Fruit fly (Drosophila melanogaster) whole organism, wandering third instar larva: ENCODE results near the gene CG10730.

Experiments used
- Abd-B ChIP-seq: fragments of >200 bp; optimal IDR thresholded peaks from 2 replicates; lab custom pipeline; 2017; ENCODE audit warnings: missing biosample characterization, missing genetic modification characterization
- CG32264 ChIP-seq: fragments of 200-800 bp; sonication (Bioruptor generic); optimal IDR thresholded peaks from 2 replicates; lab custom pipeline; 2016; ENCODE audit warnings: missing biosample characterization, missing genetic modification characterization
- CG9705 ChIP-seq: fragments of 200-800 bp; sonication (Bioruptor generic); optimal IDR thresholded peaks from 2 replicates; lab custom pipeline; 2018; ENCODE audit warnings: missing biosample characterization, mild to moderate bottlenecking, missing genetic modification characterization
- CrebA ChIP-seq: fragments of 200-800 bp; sonication (Bioruptor generic); optimal IDR thresholded peaks from 2 replicates; lab custom pipeline; 2016; ENCODE audit warnings: missing biosample characterization, mild to moderate bottlenecking, missing genetic modification characterization, borderline replicate concordance
- Dfd ChIP-seq: fragments of >200 bp; optimal IDR thresholded peaks from 2 replicates; lab custom pipeline; 2017; ENCODE audit warnings: missing biosample characterization, missing genetic modification characterization
- Dif ChIP-seq: fragments of 200-275, 200-300 bp; sonication (Bioruptor generic); optimal IDR thresholded peaks from 2 replicates; lab custom pipeline; 2018; ENCODE audit warnings: missing biosample characterization, missing genetic modification characterization; ENCODE audit not compliant: partially characterized antibody
- GATAd ChIP-seq: sonication (Bioruptor generic); optimal IDR thresholded peaks from 2 replicates; lab custom pipeline; 2016; ENCODE audit warnings: missing biosample characterization, missing genetic modification characterization
- HLH106 ChIP-seq: fragments of 200-800 bp; optimal IDR thresholded peaks from 3 replicates; lab custom pipeline; 2019; ENCODE audit warnings: missing biosample characterization, mild to moderate bottlenecking, missing genetic modification characterization, moderate library complexity
- Hnf4 ChIP-seq: fragments of 200-800 bp; sonication (Bioruptor generic); optimal IDR thresholded peaks from 2 replicates; lab custom pipeline; 2016; ENCODE audit warnings: missing biosample characterization, mild to moderate bottlenecking, missing genetic modification characterization
- Hr78 ChIP-seq: fragments of >200 bp; optimal IDR thresholded peaks from 2 replicates; lab custom pipeline; 2017; ENCODE audit warnings: missing biosample characterization, missing genetic modification characterization
- Hr83 ChIP-seq: fragments of 200-300 bp; sonication (Bioruptor generic); optimal IDR thresholded peaks from 2 replicates; lab custom pipeline; 2016; ENCODE audit warnings: missing biosample characterization, mild to moderate bottlenecking, missing genetic modification characterization, moderate library complexity; ENCODE audit not compliant: poor library complexity, severe bottlenecking
- Jra ChIP-seq: sonication (Bioruptor generic); optimal IDR thresholded peaks from 2 replicates; lab custom pipeline; 2016; ENCODE audit warnings: missing biosample characterization, missing genetic modification characterization
- Mio ChIP-seq: sonication (Bioruptor generic); optimal IDR thresholded peaks from 2 replicates; lab custom pipeline; 2016; ENCODE audit warnings: missing biosample characterization, missing genetic modification characterization
- Myc ChIP-seq: fragments of >200 bp; optimal IDR thresholded peaks from 2 replicates; lab custom pipeline; 2017
- N ChIP-seq: fragments of >200 bp; optimal IDR thresholded peaks from 2 replicates; lab custom pipeline; 2018; ENCODE audit warnings: missing biosample characterization, missing external identifiers, missing genetic modification characterization
- OdsH ChIP-seq: fragments of 200-800 bp; sonication (Bioruptor generic); optimal IDR thresholded peaks from 2 replicates; lab custom pipeline; 2016; ENCODE audit warnings: missing biosample characterization, mild to moderate bottlenecking, missing genetic modification characterization
- Rel ChIP-seq, 2 experiments: fragments of 200-800 bp; sonication (Bioruptor generic) in 1 of 2; optimal IDR thresholded peaks; 2 replicates in 1 of 2; 3 replicates in 1 of 2; lab custom pipeline; 2016 to 2019; ENCODE audit warnings: mild to moderate bottlenecking in 2 of 2, missing biosample characterization in 2 of 2, missing genetic modification characterization in 2 of 2, moderate library complexity in 1 of 2
- Sp1 ChIP-seq: fragments of 200-800 bp; sonication (Bioruptor generic); optimal IDR thresholded peaks from 3 replicates; lab custom pipeline; 2019; ENCODE audit warnings: missing biosample characterization, mild to moderate bottlenecking, missing genetic modification characterization, moderate library complexity
- Vsx2 ChIP-seq: fragments of 200-300, 225-300 bp; sonication (Bioruptor generic); optimal IDR thresholded peaks from 2 replicates; lab custom pipeline; 2018; ENCODE audit warnings: missing biosample characterization, missing genetic modification characterization; ENCODE audit not compliant: partially characterized antibody
- br ChIP-seq: fragments of 200-800 bp; sonication (Bioruptor generic); optimal IDR thresholded peaks from 2 replicates; lab custom pipeline; 2016; ENCODE audit warnings: missing biosample characterization, missing genetic modification characterization
- brk ChIP-seq: fragments of 200-800 bp; sonication (Bioruptor generic); optimal IDR thresholded peaks from 2 replicates; lab custom pipeline; 2016; ENCODE audit warnings: missing biosample characterization, mild to moderate bottlenecking, missing genetic modification characterization
- dl ChIP-seq, 2 experiments: fragments of 175-275, 200-275 bp in 1 of 2; fragments of 200-275 bp in 1 of 2; sonication (Bioruptor generic); optimal IDR thresholded peaks; lab custom pipeline; 2018; ENCODE audit warnings: mild to moderate bottlenecking in 2 of 2, missing biosample characterization in 2 of 2, missing genetic modification characterization in 2 of 2, moderate library complexity in 2 of 2; ENCODE audit not compliant: partially characterized antibody in 2 of 2, insufficient read depth in 1 of 2
- dmrt93B ChIP-seq: fragments of 200-800 bp; sonication (Bioruptor generic); optimal IDR thresholded peaks from 2 replicates; lab custom pipeline; 2018; ENCODE audit warnings: missing biosample characterization, mild to moderate bottlenecking, missing genetic modification characterization
- dsf ChIP-seq: sonication (Bioruptor generic); optimal IDR thresholded peaks from 2 replicates; lab custom pipeline; 2016; ENCODE audit warnings: missing biosample characterization, missing genetic modification characterization, borderline replicate concordance
- ey ChIP-seq: fragments of 200-800 bp; sonication (Bioruptor generic); optimal IDR thresholded peaks from 2 replicates; lab custom pipeline; 2016; ENCODE audit warnings: missing biosample characterization, missing genetic modification characterization
- foxo ChIP-seq, 2 experiments: fragments of 200-800 bp; sonication (Bioruptor generic); optimal IDR thresholded peaks; 2 replicates in 1 of 2; 3 replicates in 1 of 2; lab custom pipeline; 2016 to 2017; ENCODE audit warnings: missing biosample characterization in 2 of 2, missing genetic modification characterization in 2 of 2
- fru ChIP-seq: fragments of 200-800 bp; sonication (Bioruptor generic); optimal IDR thresholded peaks from 3 replicates; lab custom pipeline; 2016; ENCODE audit warnings: missing biosample characterization, mild to moderate bottlenecking, missing genetic modification characterization
- h ChIP-seq: fragments of 200-800 bp; sonication (Bioruptor generic); optimal IDR thresholded peaks from 3 replicates; lab custom pipeline; 2016; ENCODE audit warnings: missing biosample characterization, mild to moderate bottlenecking, missing genetic modification characterization
- jim ChIP-seq: fragments of 175-275, 200-325 bp; sonication (Bioruptor generic); optimal IDR thresholded peaks from 2 replicates; lab custom pipeline; 2016; ENCODE audit warnings: missing biosample characterization, mild to moderate bottlenecking, missing genetic modification characterization
- lola ChIP-seq: fragments of >200 bp; optimal IDR thresholded peaks from 2 replicates; lab custom pipeline; 2017; ENCODE audit warnings: missing biosample characterization, missing genetic modification characterization
- pan ChIP-seq: fragments of >200 bp; optimal IDR thresholded peaks from 2 replicates; lab custom pipeline; 2017
- psq ChIP-seq: fragments of 200-800 bp; sonication (Bioruptor generic); optimal IDR thresholded peaks from 3 replicates; lab custom pipeline; 2017; ENCODE audit warnings: missing biosample characterization, mild to moderate bottlenecking, missing genetic modification characterization, moderate library complexity
- rgr ChIP-seq: fragments of 200-800 bp; sonication (Bioruptor generic); optimal IDR thresholded peaks from 3 replicates; lab custom pipeline; 2016; ENCODE audit warnings: missing biosample characterization, mild to moderate bottlenecking, missing genetic modification characterization
- sage ChIP-seq: fragments of 200-800 bp; sonication (Bioruptor generic); optimal IDR thresholded peaks from 2 replicates; lab custom pipeline; 2016; ENCODE audit warnings: missing biosample characterization, mild to moderate bottlenecking, missing genetic modification characterization
- sv ChIP-seq: fragments of 200-800 bp; sonication (Bioruptor generic); optimal IDR thresholded peaks from 3 replicates; lab custom pipeline; 2016; ENCODE audit warnings: missing biosample characterization, missing genetic modification characterization
- tai ChIP-seq: sonication (Bioruptor generic); optimal IDR thresholded peaks from 2 replicates; lab custom pipeline; 2016; ENCODE audit warnings: missing biosample characterization, missing genetic modification characterization
- usp ChIP-seq: fragments of >200 bp; optimal IDR thresholded peaks from 2 replicates; lab custom pipeline; 2017; ENCODE audit warnings: missing biosample characterization, missing genetic modification characterization
- woc ChIP-seq: sonication (Bioruptor generic); optimal IDR thresholded peaks from 2 replicates; lab custom pipeline; 2016; ENCODE audit warnings: missing biosample characterization, mild to moderate bottlenecking, missing genetic modification characterization

Gene CG10730

DNA sequence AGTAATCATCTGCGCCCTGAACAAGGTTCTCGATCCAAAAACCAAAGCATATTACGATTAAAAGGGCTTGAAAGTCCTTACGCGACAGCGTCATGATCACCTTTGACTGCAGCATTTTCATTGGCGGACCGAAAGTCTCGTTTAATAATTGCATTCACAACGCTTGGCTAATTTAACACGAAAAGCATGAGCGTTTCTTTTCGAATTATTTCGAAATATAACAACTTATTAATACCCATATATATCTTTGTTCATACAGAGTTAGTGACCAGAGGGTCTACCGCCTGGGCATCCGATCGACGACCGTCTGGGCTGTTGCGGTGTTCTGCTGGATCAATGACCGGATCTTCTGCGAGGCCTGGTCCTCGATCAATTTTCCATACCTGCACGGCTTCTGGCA, at the start of gene CG10730:
Gene CG10730, minus strand, starts transcription at position 101 of the 400 bp plus-strand sequence.
- TF ChIP-seq Sp1, result no peak
- no peak for TF ChIP-seq Myc
- no peak for TF ChIP-seq psq (GFP tag; lab: Kevin White, UChicago)
- no peak for TF ChIP-seq woc
- TF ChIP-seq sv (GFP tag; lab: Kevin White, UChicago), result no peak
- no peak for TF ChIP-seq CrebA
- no peak for TF ChIP-seq sage (GFP tag; lab: Kevin White, UChicago)
- TF ChIP-seq Jra (GFP tag; lab: Kevin White, UChicago), result no peak
- no peak for TF ChIP-seq h (GFP tag; lab: Kevin White, UChicago)
- no peak for TF ChIP-seq CG32264
- TF ChIP-seq lola, result no peak
- no peak for TF ChIP-seq foxo (GFP tag; optimal IDR thresholded peaks at IDR 0.05; lab: Kevin White, UChicago)
- no peak for TF ChIP-seq HLH106 (tag; lab: Kevin White, UChicago)

DNA sequence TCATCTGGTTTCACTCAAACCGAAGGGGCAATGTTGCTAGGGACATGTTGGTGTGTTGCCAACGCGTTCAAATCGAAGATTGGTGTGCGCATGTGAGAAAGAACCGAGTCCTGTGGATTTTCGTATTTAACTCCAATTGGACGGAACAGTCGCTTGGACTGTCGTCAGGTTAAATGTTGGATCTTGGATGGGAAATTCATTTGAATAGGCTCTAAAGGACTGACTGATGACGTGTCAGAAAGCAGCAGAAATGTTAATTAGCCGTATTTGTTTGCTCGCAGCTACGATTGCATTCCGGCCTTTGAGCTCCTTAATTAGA, 49.2 kb upstream of the CG10730 start:
- no peak for TF ChIP-seq psq (GFP tag; lab: Kevin White, UChicago)
- TF ChIP-seq Jra (GFP tag; lab: Kevin White, UChicago), result no peak
- TF ChIP-seq sv (GFP tag; lab: Kevin White, UChicago), result no peak
- no peak for TF ChIP-seq Myc
- no peak for TF ChIP-seq dmrt93B
- TF ChIP-seq Abd-B (GFP tag; lab: Kevin White, UChicago), result no peak
- TF ChIP-seq Rel (GFP tag; optimal IDR thresholded peaks at IDR 0.05; lab: Kevin White, UChicago), result no peak
- no peak for TF ChIP-seq Rel (tag; optimal IDR thresholded peaks at IDR 0.05; lab: Kevin White, UChicago)
- TF ChIP-seq woc, result no peak
- TF ChIP-seq, all 38 proteins: peak for 0

DNA sequence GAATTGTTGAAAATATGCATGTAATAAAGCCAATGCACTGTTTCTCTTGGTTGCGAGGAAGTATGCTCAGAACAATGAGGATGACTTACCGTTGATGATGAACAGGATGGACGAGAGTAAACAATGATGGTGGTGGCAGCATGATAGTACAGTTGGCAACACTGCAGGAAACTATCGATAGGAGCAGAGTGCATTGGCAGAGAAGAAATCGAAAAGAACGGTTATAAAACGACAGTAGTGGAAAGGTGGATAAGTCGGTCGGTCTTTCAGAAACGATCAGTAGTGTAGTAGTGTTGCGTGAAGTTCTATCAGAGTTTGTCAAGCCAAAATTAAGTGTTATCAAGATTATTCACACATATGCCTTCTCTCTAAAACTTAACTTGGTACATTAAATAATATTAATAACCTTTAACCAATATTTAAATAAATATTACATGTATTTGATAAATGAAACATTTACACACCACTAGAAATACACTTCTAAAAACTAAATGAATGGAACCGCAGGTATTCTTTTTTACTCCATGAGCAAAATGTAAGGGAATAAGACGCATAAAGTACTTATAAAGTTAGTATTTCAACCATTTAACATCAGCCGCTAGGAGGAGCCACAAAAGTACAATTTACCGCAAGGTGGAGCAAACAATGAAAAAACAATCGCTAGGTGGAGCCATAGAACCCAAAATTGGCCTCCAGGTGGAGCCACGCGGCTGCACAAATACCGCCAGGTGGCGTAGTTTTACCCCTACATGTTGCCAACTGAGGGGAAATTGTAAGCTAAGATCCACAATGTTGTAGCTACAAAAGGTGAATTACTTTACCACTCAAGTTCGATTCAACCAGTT, 48.6 kb upstream of the CG10730 start:
- peak; percentile 12 for TF ChIP-seq brk
- TF ChIP-seq dl (GFP tag; optimal IDR thresholded peaks at IDR 0.05; lab: Kevin White, UChicago; ENCODE audit: insufficient read depth in 1 of 2, partially characterized antibody in 2 of 2), result no peak
- peak; percentile 67 for TF ChIP-seq br (GFP tag; lab: Kevin White, UChicago)
- TF ChIP-seq psq (GFP tag; lab: Kevin White, UChicago), result peak; percentile 62
- TF ChIP-seq Dif (GFP tag; lab: Kevin White, UChicago), result no peak
- TF ChIP-seq Mio (GFP tag; lab: Kevin White, UChicago), result no peak
- TF ChIP-seq rgr (GFP tag; lab: Kevin White, UChicago), result peak; percentile 57
- TF ChIP-seq Jra (GFP tag; lab: Kevin White, UChicago), result peak; percentile 34
- TF ChIP-seq fru (GFP tag; lab: Kevin White, UChicago), result peak; percentile 49
- peak; percentile 73 for TF ChIP-seq Sp1
- TF ChIP-seq Dfd, result no peak
- TF ChIP-seq OdsH (GFP tag; lab: Kevin White, UChicago), result peak; percentile 66
- peak; percentile 88 for TF ChIP-seq Hr83 (GFP tag; lab: Kevin White, UChicago)
- TF ChIP-seq Myc, result peak; percentile 98
- peak; percentile 65 for TF ChIP-seq HLH106 (tag; lab: Kevin White, UChicago)
- peak; percentile 68 for TF ChIP-seq Hnf4 (GFP tag; lab: Kevin White, UChicago)
- TF ChIP-seq CG32264, result no peak
- TF ChIP-seq CrebA, result no peak
- no peak for TF ChIP-seq sage (GFP tag; lab: Kevin White, UChicago)
- TF ChIP-seq dmrt93B, result peak; percentile 31
- TF ChIP-seq h (GFP tag; lab: Kevin White, UChicago), result peak; percentile 47
- peak; percentile 33 for TF ChIP-seq jim (GFP tag; lab: Kevin White, UChicago)
- peak; percentile 83 for TF ChIP-seq sv (GFP tag; lab: Kevin White, UChicago)
- TF ChIP-seq CG9705 (GFP tag; lab: Kevin White, UChicago), result peak; percentile 32
- TF ChIP-seq pan, result no peak
- TF ChIP-seq usp (GFP tag; lab: Kevin White, UChicago), result no peak
- TF ChIP-seq dsf (GFP tag; lab: Kevin White, UChicago), result no peak
- peak in 1 of 2 experiments; percentile 83 for TF ChIP-seq foxo (GFP tag; optimal IDR thresholded peaks at IDR 0.05; lab: Kevin White, UChicago)
- TF ChIP-seq N (GFP tag; lab: Kevin White, UChicago), result no peak
- no peak for TF ChIP-seq lola
- TF ChIP-seq tai (GFP tag; lab: Kevin White, UChicago), result peak; percentile 76
- TF ChIP-seq Hr78, result no peak
- TF ChIP-seq Vsx2 (GFP tag; lab: Kevin White, UChicago), result no peak
- TF ChIP-seq Rel (GFP tag; optimal IDR thresholded peaks at IDR 0.05; lab: Kevin White, UChicago), result no peak
- no peak for TF ChIP-seq Rel (tag; optimal IDR thresholded peaks at IDR 0.05; lab: Kevin White, UChicago)
- TF ChIP-seq GATAd (GFP tag; lab: Kevin White, UChicago), result no peak
- peak; percentile 26 for TF ChIP-seq woc
- peak; percentile 66 for TF ChIP-seq ey (GFP tag; lab: Kevin White, UChicago)
- TF ChIP-seq Abd-B (GFP tag; lab: Kevin White, UChicago), result no peak
